Worm (Caenorhabditis elegans) whole organism, L2 larva: ENCODE measurements around the gene M18.6.

Experiments
- F13H6.1 ChIP-seq: sonication (generic microtip); optimal IDR thresholded peaks from 2 replicates; lab custom pipeline; 2016; ENCODE audit warnings: missing genetic modification characterization, missing compliant biosample characterization
- skn-1 ChIP-seq: sonication (generic microtip); optimal IDR thresholded peaks from 2 replicates; lab custom pipeline; 2017; ENCODE audit warnings: missing biosample characterization, missing genetic modification characterization

ce11 chrIV:12078112-12078812 is 42.8 kb upstream of the M18.6 start, which contains the start of gene tmed-1:
- no peak for TF ChIP-seq F13H6.1 (tag; lab: Kevin White, UChicago)
- no peak for TF ChIP-seq skn-1 (tag; lab: Kevin White, UChicago)
